Worm (Caenorhabditis elegans) whole organism, late embryonic: ENCODE data around the gene T01G1.2.
"Not testable (repeated sequence)": the region's sequence is repeated elsewhere in the genome, so short reads cannot be mapped to it uniquely, and the experiment has no call there.

Experiments used
- F13H6.1 ChIP-seq: sonication (generic microtip); optimal IDR thresholded peaks from 2 replicates; lab custom pipeline; 2016; ENCODE audit warnings: missing genetic modification characterization, missing compliant biosample characterization
- T23F11.4 ChIP-seq: fragments of 200-800 bp; sonication (Bioruptor generic); optimal IDR thresholded peaks from 2 replicates; lab custom pipeline; 2018; ENCODE audit warnings: mild to moderate bottlenecking, missing genetic modification characterization, missing compliant biosample characterization
- Y22D7AL.16 ChIP-seq: sonication (generic microtip); optimal IDR thresholded peaks from 2 replicates; lab custom pipeline; 2016; ENCODE audit warnings: missing genetic modification characterization, missing compliant biosample characterization
- ahr-1 ChIP-seq: sonication (generic microtip); optimal IDR thresholded peaks from 2 replicates; lab custom pipeline; 2016; ENCODE audit warnings: missing genetic modification characterization, missing compliant biosample characterization
- ama-1 ChIP-seq: fragments of 150-350 bp; optimal IDR thresholded peaks from 2 replicates; lab custom pipeline; 2014
- ceh-14 ChIP-seq: sonication (generic microtip); optimal IDR thresholded peaks from 2 replicates; lab custom pipeline; 2016; ENCODE audit warnings: missing genotype, missing genetic modification characterization, missing compliant biosample characterization
- ceh-24 ChIP-seq: sonication (generic microtip); optimal IDR thresholded peaks from 2 replicates; lab custom pipeline; 2016; ENCODE audit warnings: mild to moderate bottlenecking, missing genetic modification characterization, missing compliant biosample characterization
- ceh-31 ChIP-seq: sonication (generic microtip); optimal IDR thresholded peaks from 2 replicates; lab custom pipeline; 2016; ENCODE audit warnings: missing genetic modification characterization, missing compliant biosample characterization
- ceh-6 ChIP-seq: fragments of 200-800 bp; sonication (Bioruptor generic); optimal IDR thresholded peaks from 2 replicates; lab custom pipeline; 2018; ENCODE audit warnings: mild to moderate bottlenecking, missing genetic modification characterization, missing compliant biosample characterization
- fkh-10 ChIP-seq: fragments of 150-350 bp; optimal IDR thresholded peaks from 2 replicates; lab custom pipeline; 2014; ENCODE audit warnings: missing biosample characterization, missing genetic modification reagents, missing genetic modification characterization
- fkh-6 ChIP-seq: sonication (generic microtip); optimal IDR thresholded peaks from 2 replicates; lab custom pipeline; 2016; ENCODE audit warnings: missing genetic modification characterization, missing compliant biosample characterization
- hlh-8 ChIP-seq: sonication (generic microtip); optimal IDR thresholded peaks from 2 replicates; lab custom pipeline; 2016; ENCODE audit warnings: missing genotype, missing genetic modification characterization, missing compliant biosample characterization
- madf-2 ChIP-seq: sonication (generic microtip); optimal IDR thresholded peaks from 2 replicates; lab custom pipeline; 2017; ENCODE audit warnings: missing genetic modification characterization, missing compliant biosample characterization
- nfya-1 ChIP-seq: sonication (generic microtip); optimal IDR thresholded peaks from 2 replicates; lab custom pipeline; 2017; ENCODE audit warnings: missing genetic modification characterization, mild to moderate bottlenecking, missing compliant biosample characterization, antibody characterized with exemption, moderate library complexity
- nhr-232 ChIP-seq: sonication (generic microtip); optimal IDR thresholded peaks from 2 replicates; lab custom pipeline; 2016; ENCODE audit warnings: missing genetic modification characterization, missing compliant biosample characterization
- pag-3 ChIP-seq: sonication (generic microtip); optimal IDR thresholded peaks from 2 replicates; lab custom pipeline; 2016; ENCODE audit warnings: missing compliant biosample characterization, missing genetic modification characterization, borderline replicate concordance
- pax-1 ChIP-seq: fragments of 150-350 bp; optimal IDR thresholded peaks from 2 replicates; lab custom pipeline; 2014; ENCODE audit warnings: missing biosample characterization, missing genetic modification characterization
- pqm-1 ChIP-seq: sonication (generic microtip); optimal IDR thresholded peaks from 2 replicates; lab custom pipeline; 2016; ENCODE audit warnings: missing genetic modification characterization, missing compliant biosample characterization
- sox-2 ChIP-seq: fragments of 200-800 bp; sonication (Bioruptor generic); IDR thresholded peaks from 2 replicates; pipeline ENCODE4 v1.3.6; 2022; ENCODE audit warnings: missing genetic modification reagents, missing genetic modification characterization, missing compliant biosample characterization
- tbx-2 ChIP-seq: sonication (generic microtip); optimal IDR thresholded peaks from 2 replicates; lab custom pipeline; 2016; ENCODE audit warnings: missing genetic modification characterization, missing compliant biosample characterization
- ttx-3 ChIP-seq: sonication (generic microtip); optimal IDR thresholded peaks from 2 replicates; lab custom pipeline; 2016; ENCODE audit warnings: missing genetic modification reagents, missing genetic modification characterization, missing compliant biosample characterization
- unc-3 ChIP-seq, 2 experiments: fragments of 200-800 bp in 1 of 2; sonication (Bioruptor generic) in 1 of 2; sonication (generic microtip) in 1 of 2; conservative IDR thresholded peaks in 1 of 2; optimal IDR thresholded peaks in 1 of 2; 2 replicates each; pipeline versions ENCODE4 v1.3.6 to Lab custom; 2016 to 2022; ENCODE audit warnings: missing compliant biosample characterization in 2 of 2, missing genetic modification characterization in 2 of 2, missing genetic modification reagents in 1 of 2
- unc-55 ChIP-seq: sonication (generic microtip); optimal IDR thresholded peaks from 2 replicates; lab custom pipeline; 2017; ENCODE audit warnings: missing biosample characterization, missing genetic modification reagents, missing genetic modification characterization

Gene T01G1.2

DNA sequence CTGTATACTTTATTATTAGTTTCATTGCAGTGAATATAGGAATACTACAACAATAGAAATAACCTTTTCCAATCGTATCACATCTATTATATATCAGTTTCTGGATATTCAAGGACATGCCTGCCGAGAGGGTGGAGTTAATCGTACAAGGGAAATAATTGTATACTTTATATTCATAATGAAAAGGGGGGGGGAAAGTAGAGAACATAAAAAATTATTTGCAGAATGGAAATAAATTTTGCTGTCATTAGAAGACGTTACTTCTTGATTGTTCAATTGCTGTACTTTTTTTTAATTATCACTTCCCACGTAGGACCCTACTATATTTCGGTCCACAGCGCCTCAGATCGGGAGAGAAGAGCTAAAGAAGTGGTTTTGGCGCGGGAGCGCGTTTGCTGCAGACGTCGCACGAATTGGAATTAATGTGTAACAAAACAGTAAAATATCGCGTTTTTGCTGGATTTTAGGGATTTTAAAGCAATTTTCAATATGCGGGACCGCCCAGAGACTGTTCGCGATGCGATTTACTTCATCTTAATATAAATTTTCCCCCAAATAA lies 44.1 kb downstream of the T01G1.2 start, which contains the start of gene dsl-6:
dsl-6 (minus strand) TSS at position 51 of the 559 bp plus-strand sequence.
- not testable (repeated sequence) for TF ChIP-seq madf-2 (tag; lab: Kevin White, UChicago); ceh-14 (tag; lab: Kevin White, UChicago); ama-1 (lab: Kevin White, UChicago)

DNA sequence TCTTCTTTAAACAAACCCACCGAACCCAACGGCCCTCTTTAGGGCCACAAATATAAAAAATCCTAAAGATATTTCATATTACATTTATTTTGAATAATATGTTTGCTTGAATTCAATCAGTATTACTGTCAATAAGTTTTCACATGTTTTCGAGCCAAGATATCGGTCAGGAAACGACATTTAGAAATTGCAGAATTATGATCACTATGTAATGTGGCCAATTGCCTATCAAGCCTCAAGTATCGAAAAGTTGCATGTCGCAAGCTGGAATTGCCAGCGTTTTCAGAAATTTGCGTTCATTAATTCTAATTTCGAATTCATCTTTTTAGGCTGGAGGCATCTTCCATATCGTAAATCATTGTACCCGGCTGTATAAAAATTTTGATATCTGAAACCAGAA lies 47.3 kb downstream of the T01G1.2 start:
- TF ChIP-seq tbx-2 (tag; lab: Kevin White, UChicago), result no peak
- TF ChIP-seq ahr-1 (tag; lab: Kevin White, UChicago), result no peak
- TF ChIP-seq fkh-6, result no peak
- no peak for TF ChIP-seq ceh-6
- TF ChIP-seq F13H6.1 (tag; lab: Kevin White, UChicago), result no peak
- TF ChIP-seq ceh-31 (tag; lab: Kevin White, UChicago), result no peak
- no peak for TF ChIP-seq madf-2 (tag; lab: Kevin White, UChicago)
- TF ChIP-seq pax-1, result no peak
- TF ChIP-seq ttx-3 (tag; lab: Kevin White, UChicago), result no peak
- TF ChIP-seq ceh-24, result no peak
- no peak for TF ChIP-seq nfya-1 (tag; lab: Kevin White, UChicago)
- no peak for TF ChIP-seq nhr-232 (tag; lab: Kevin White, UChicago)
- TF ChIP-seq hlh-8 (tag; lab: Kevin White, UChicago), result no peak
- TF ChIP-seq ama-1 (lab: Kevin White, UChicago), result no peak
- TF ChIP-seq T23F11.4 (GFP tag; lab: Kevin White, UChicago), result no peak
- no peak for TF ChIP-seq sox-2 (GFP tag; lab: Robert Waterston, UW)
- no peak for TF ChIP-seq pqm-1 (tag; lab: Kevin White, UChicago)
- TF ChIP-seq Y22D7AL.16, result no peak
- TF ChIP-seq fkh-10 (GFP tag; lab: Kevin White, UChicago), result no peak

DNA sequence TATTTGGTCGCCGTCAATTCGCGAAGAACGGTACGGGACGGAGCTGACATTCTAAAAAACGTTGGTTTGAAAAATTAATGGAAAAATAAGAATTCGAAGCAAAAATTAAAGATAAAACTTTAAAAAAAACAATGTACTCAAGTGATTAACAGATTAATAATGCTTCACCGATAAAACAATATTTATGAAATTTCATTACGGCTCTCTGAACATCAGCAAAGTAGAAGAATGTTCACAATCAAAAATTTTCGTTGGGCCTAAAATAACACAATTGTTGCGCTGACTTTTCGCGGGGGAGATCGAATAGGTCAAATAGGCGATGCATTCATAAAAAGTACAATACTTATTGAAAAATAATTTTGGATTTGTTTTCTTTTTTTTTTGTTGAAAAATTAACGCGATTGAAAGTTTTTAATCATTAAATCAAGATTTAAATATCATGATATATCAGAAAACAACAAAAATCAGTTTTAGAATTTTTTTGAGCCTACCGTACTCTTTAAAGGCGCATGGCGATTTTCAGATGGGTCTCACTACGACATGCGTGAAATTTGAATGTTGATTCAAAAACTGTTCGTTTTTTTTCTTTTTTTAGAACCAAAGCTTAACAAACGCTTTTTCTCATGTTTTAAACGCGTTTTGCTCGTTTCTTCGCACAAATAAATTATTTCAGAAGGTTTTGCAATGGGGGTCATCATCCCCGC lies 49.2 kb downstream of the T01G1.2 start, which contains the start of the genes memi-3 and cyp-31A2:
memi-3 (minus strand) TSS at position 51 of the 704 bp plus-strand sequence.
cyp-31A2 (plus strand) TSS at position 674 of the 704 bp plus-strand sequence.
- TF ChIP-seq unc-3 (GFP tag; conservative IDR thresholded peaks at IDR 0.05; lab: Robert Waterston, UW) (no peak), unc-3 (tag; optimal IDR thresholded peaks at IDR 0.05; lab: Kevin White, UChicago) (no peak), pag-3 (tag; lab: Kevin White, UChicago) (no peak), unc-55 (GFP tag; lab: Kevin White, UChicago) (no peak), ceh-31 (tag; lab: Kevin White, UChicago) (no peak)
